Fruit fly (Drosophila melanogaster) whole organism, embryonic: Measurements from ENCODE around the gene Ent3.

ENCODE experiments used
- ATbp ChIP-seq: fragments of 200-800 bp; sonication (Bioruptor generic); optimal IDR thresholded peaks from 2 replicates; lab custom pipeline; 2017; ENCODE audit warnings: missing biosample characterization, mild to moderate bottlenecking, missing genetic modification characterization, missing genetic modification reagents
- CG1024 ChIP-seq: fragments of 200-800 bp; sonication (Bioruptor generic); IDR thresholded peaks from 2 replicates; pipeline ENCODE4 v1.3.6; 2022; ENCODE audit warnings: missing biosample characterization, missing genetic modification characterization
- CG10274 ChIP-seq: fragments of 200-800 bp; sonication (Bioruptor generic); optimal IDR thresholded peaks from 3 replicates; lab custom pipeline; 2017; ENCODE audit warnings: missing biosample characterization, mild to moderate bottlenecking, missing genetic modification characterization
- CG18011 ChIP-seq: fragments of 200-800 bp; sonication (Bioruptor generic); optimal IDR thresholded peaks from 2 replicates; lab custom pipeline; 2017; ENCODE audit warnings: missing biosample characterization, missing genetic modification characterization, mild to moderate bottlenecking, moderate library complexity, missing genotype
- CkIIα-i1 ChIP-seq: fragments of 200-800 bp; sonication (Bioruptor generic); IDR thresholded peaks from 2 replicates; pipeline ENCODE4 v1.3.6; 2022; ENCODE audit warnings: missing biosample characterization, missing genetic modification characterization
- Dad ChIP-seq: fragments of 200-800 bp; sonication (Bioruptor generic); optimal IDR thresholded peaks from 3 replicates; lab custom pipeline; 2016; ENCODE audit warnings: missing biosample characterization, missing genetic modification characterization
- Sin3A ChIP-seq: fragments of >200 bp; optimal IDR thresholded peaks from 2 replicates; lab custom pipeline; 2018
- cato ChIP-seq: fragments of 200-800 bp; sonication (Bioruptor generic); optimal IDR thresholded peaks from 2 replicates; lab custom pipeline; 2016; ENCODE audit warnings: missing biosample characterization, missing genetic modification characterization, borderline replicate concordance
- dmrt11E ChIP-seq: fragments of 200-800 bp; sonication (Bioruptor generic); optimal IDR thresholded peaks from 3 replicates; lab custom pipeline; 2018; ENCODE audit warnings: missing biosample characterization, mild to moderate bottlenecking, missing genetic modification characterization, moderate library complexity
- esg ChIP-seq: fragments of 200-800 bp; sonication (Bioruptor generic); conservative IDR thresholded peaks from 2 replicates; pipeline ENCODE4 v1.3.6; 2022; ENCODE audit warnings: missing biosample characterization, missing genetic modification characterization
- maf-S ChIP-seq: fragments of 200-800 bp; sonication (Bioruptor generic); optimal IDR thresholded peaks from 2 replicates; lab custom pipeline; 2016; ENCODE audit warnings: missing biosample characterization, missing genetic modification characterization
- nau ChIP-seq: fragments of 200-800 bp; sonication (Bioruptor generic); optimal IDR thresholded peaks from 3 replicates; lab custom pipeline; 2017; ENCODE audit warnings: missing biosample characterization, mild to moderate bottlenecking, missing genetic modification characterization, missing genetic modification reagents
- tio ChIP-seq: fragments of 200-800 bp; sonication (Bioruptor generic); optimal IDR thresholded peaks from 2 replicates; lab custom pipeline; 2017; ENCODE audit warnings: missing biosample characterization, missing genetic modification characterization, inconsistent platforms

DNA sequence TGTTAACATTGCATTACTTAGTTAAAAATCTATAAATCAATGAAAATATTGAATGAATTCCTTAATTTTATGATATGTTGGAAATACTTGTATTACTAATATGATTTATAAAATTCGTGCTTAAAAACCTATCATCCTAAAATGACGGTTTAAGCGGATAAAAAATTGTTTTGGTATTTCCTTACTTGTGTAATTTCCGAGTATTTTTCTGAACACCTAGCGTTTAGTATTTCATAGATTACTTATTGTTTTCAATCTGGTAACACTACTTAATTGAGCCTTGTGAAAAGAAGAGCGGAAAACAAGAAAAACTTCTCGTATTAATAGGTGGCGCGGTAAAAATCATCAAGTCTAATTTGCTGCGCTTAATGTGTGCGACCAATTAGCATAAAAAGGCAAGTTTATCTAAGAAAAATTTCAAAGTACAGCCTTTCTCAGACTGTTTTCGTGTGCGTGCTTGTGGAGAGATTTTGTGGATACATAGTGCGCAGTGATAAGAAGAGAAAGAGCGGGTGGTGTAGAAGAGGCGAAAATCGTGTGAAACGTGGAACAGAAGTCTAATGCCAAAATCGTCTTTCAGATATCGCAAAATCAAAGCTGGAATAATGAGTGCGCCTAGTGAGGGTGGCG lies 47.7 kb upstream of the Ent3 start, which contains the start of gene Sap130:
- TF ChIP-seq esg: no peak
- TF ChIP-seq nau (GFP tag; lab: Kevin White, UChicago): no peak
- peak; percentile 6 for TF ChIP-seq Sin3A (lab: Kevin White, UChicago)
- TF ChIP-seq CG18011: no peak
- TF ChIP-seq dmrt11E (tag; lab: Kevin White, UChicago): no peak
- no peak for TF ChIP-seq ATbp (GFP tag; lab: Kevin White, UChicago)
- no peak for TF ChIP-seq maf-S (GFP tag; lab: Kevin White, UChicago)
- TF ChIP-seq tio (GFP tag; lab: Kevin White, UChicago): no peak
- no peak for TF ChIP-seq Dad (GFP tag; lab: Kevin White, UChicago)
- no peak for TF ChIP-seq CkIIα-i1 (GFP tag; lab: Robert Waterston, UW)
- no peak for TF ChIP-seq cato (GFP tag; lab: Kevin White, UChicago)
- no peak for TF ChIP-seq CG1024 (GFP tag; lab: Robert Waterston, UW)
- TF ChIP-seq CG10274 (GFP tag; lab: Kevin White, UChicago): no peak
